Worm (Caenorhabditis elegans) whole organism, late embryonic: ENCODE results near the gene dmsr-8.

Experiments used
- F13H6.1 ChIP-seq: sonication (generic microtip); optimal IDR thresholded peaks from 2 replicates; lab custom pipeline; 2016; ENCODE audit warnings: missing genetic modification characterization, missing compliant biosample characterization
- T23F11.4 ChIP-seq: fragments of 200-800 bp; sonication (Bioruptor generic); optimal IDR thresholded peaks from 2 replicates; lab custom pipeline; 2018; ENCODE audit warnings: mild to moderate bottlenecking, missing genetic modification characterization, missing compliant biosample characterization
- Y22D7AL.16 ChIP-seq: sonication (generic microtip); optimal IDR thresholded peaks from 2 replicates; lab custom pipeline; 2016; ENCODE audit warnings: missing genetic modification characterization, missing compliant biosample characterization
- ahr-1 ChIP-seq: sonication (generic microtip); optimal IDR thresholded peaks from 2 replicates; lab custom pipeline; 2016; ENCODE audit warnings: missing genetic modification characterization, missing compliant biosample characterization
- ama-1 ChIP-seq: fragments of 150-350 bp; optimal IDR thresholded peaks from 2 replicates; lab custom pipeline; 2014
- ceh-2 ChIP-seq: sonication (generic microtip); optimal IDR thresholded peaks from 2 replicates; lab custom pipeline; 2016; ENCODE audit warnings: missing genotype, missing genetic modification characterization, missing compliant biosample characterization
- ceh-22 ChIP-seq: sonication (generic microtip); optimal IDR thresholded peaks from 2 replicates; lab custom pipeline; 2017; ENCODE audit warnings: missing biosample characterization, missing genetic modification characterization
- ceh-30 ChIP-seq: fragments of 150-350 bp; optimal IDR thresholded peaks from 2 replicates; lab custom pipeline; 2014; ENCODE audit warnings: missing biosample characterization, missing genetic modification characterization
- dmd-4 ChIP-seq: sonication (generic microtip); optimal IDR thresholded peaks from 2 replicates; lab custom pipeline; 2016; ENCODE audit warnings: borderline replicate concordance, missing genetic modification characterization, missing compliant biosample characterization
- dve-1 ChIP-seq: sonication (generic microtip); optimal IDR thresholded peaks from 2 replicates; lab custom pipeline; 2017; ENCODE audit warnings: antibody characterized with exemption, mild to moderate bottlenecking, missing genetic modification characterization, missing compliant biosample characterization
- elt-4 ChIP-seq: sonication (generic microtip); optimal IDR thresholded peaks from 2 replicates; lab custom pipeline; 2016; ENCODE audit warnings: missing genetic modification characterization, missing compliant biosample characterization
- fkh-10 ChIP-seq: fragments of 150-350 bp; optimal IDR thresholded peaks from 2 replicates; lab custom pipeline; 2014; ENCODE audit warnings: missing biosample characterization, missing genetic modification reagents, missing genetic modification characterization
- hlh-13 ChIP-seq: fragments of 200-800 bp; sonication (Bioruptor generic); optimal IDR thresholded peaks from 2 replicates; lab custom pipeline; 2018; ENCODE audit warnings: mild to moderate bottlenecking, missing genetic modification characterization, missing compliant biosample characterization
- hlh-30 ChIP-seq: sonication (generic microtip); optimal IDR thresholded peaks from 2 replicates; lab custom pipeline; 2017; ENCODE audit warnings: antibody characterized with exemption, missing genetic modification characterization, missing compliant biosample characterization; ENCODE audit not compliant: insufficient read depth
- hlh-8 ChIP-seq: sonication (generic microtip); optimal IDR thresholded peaks from 2 replicates; lab custom pipeline; 2016; ENCODE audit warnings: missing genotype, missing genetic modification characterization, missing compliant biosample characterization
- lim-6 ChIP-seq: sonication (generic microtip); optimal IDR thresholded peaks from 2 replicates; lab custom pipeline; 2016; ENCODE audit warnings: missing genetic modification characterization, missing compliant biosample characterization
- lin-11 ChIP-seq: fragments of 200-800 bp; sonication (Bioruptor generic); optimal IDR thresholded peaks from 2 replicates; lab custom pipeline; 2018; ENCODE audit warnings: mild to moderate bottlenecking, missing genetic modification characterization, missing compliant biosample characterization
- madf-2 ChIP-seq: sonication (generic microtip); optimal IDR thresholded peaks from 2 replicates; lab custom pipeline; 2017; ENCODE audit warnings: missing genetic modification characterization, missing compliant biosample characterization
- mec-3 ChIP-seq: sonication (generic microtip); optimal IDR thresholded peaks from 2 replicates; lab custom pipeline; 2016; ENCODE audit warnings: borderline replicate concordance, missing genetic modification characterization, missing compliant biosample characterization
- nfya-1 ChIP-seq: sonication (generic microtip); optimal IDR thresholded peaks from 2 replicates; lab custom pipeline; 2017; ENCODE audit warnings: missing genetic modification characterization, mild to moderate bottlenecking, missing compliant biosample characterization, antibody characterized with exemption, moderate library complexity
- nhr-232 ChIP-seq: sonication (generic microtip); optimal IDR thresholded peaks from 2 replicates; lab custom pipeline; 2016; ENCODE audit warnings: missing genetic modification characterization, missing compliant biosample characterization
- pat-9 ChIP-seq: fragments of 200-800 bp; sonication (Bioruptor generic); optimal IDR thresholded peaks from 2 replicates; lab custom pipeline; 2018; ENCODE audit warnings: mild to moderate bottlenecking, missing genetic modification characterization, moderate library complexity, missing compliant biosample characterization
- pax-1 ChIP-seq: fragments of 150-350 bp; optimal IDR thresholded peaks from 2 replicates; lab custom pipeline; 2014; ENCODE audit warnings: missing biosample characterization, missing genetic modification characterization
- pha-2 ChIP-seq: sonication (generic microtip); optimal IDR thresholded peaks from 2 replicates; lab custom pipeline; 2017; ENCODE audit warnings: mild to moderate bottlenecking, missing genetic modification characterization, missing compliant biosample characterization
- pros-1 ChIP-seq: fragments of 150-350 bp; optimal IDR thresholded peaks from 2 replicates; lab custom pipeline; 2014; ENCODE audit warnings: missing biosample characterization, missing genetic modification reagents, missing genetic modification characterization
- ref-2 ChIP-seq: sonication (generic microtip); optimal IDR thresholded peaks from 2 replicates; lab custom pipeline; 2016; ENCODE audit warnings: missing genetic modification characterization, missing compliant biosample characterization
- rnt-1 ChIP-seq: sonication (generic microtip); optimal IDR thresholded peaks from 2 replicates; lab custom pipeline; 2016; ENCODE audit warnings: missing genetic modification characterization, missing compliant biosample characterization
- sdc-2 ChIP-seq: sonication (generic microtip); optimal IDR thresholded peaks from 2 replicates; lab custom pipeline; 2016; ENCODE audit warnings: missing genotype, missing genetic modification characterization, missing compliant biosample characterization
- sox-2 ChIP-seq: fragments of 200-800 bp; sonication (Bioruptor generic); IDR thresholded peaks from 2 replicates; pipeline ENCODE4 v1.3.6; 2022; ENCODE audit warnings: missing genetic modification reagents, missing genetic modification characterization, missing compliant biosample characterization
- sox-4 ChIP-seq: sonication (generic microtip); optimal IDR thresholded peaks from 2 replicates; lab custom pipeline; 2017; ENCODE audit warnings: mild to moderate bottlenecking, missing genetic modification characterization, inconsistent platforms, missing compliant biosample characterization
- syd-9 ChIP-seq: sonication (generic microtip); optimal IDR thresholded peaks from 2 replicates; lab custom pipeline; 2016; ENCODE audit warnings: mild to moderate bottlenecking, missing genetic modification characterization, moderate library complexity, missing compliant biosample characterization
- tbx-2 ChIP-seq: sonication (generic microtip); optimal IDR thresholded peaks from 2 replicates; lab custom pipeline; 2016; ENCODE audit warnings: missing genetic modification characterization, missing compliant biosample characterization
- unc-42 ChIP-seq: sonication (generic microtip); optimal IDR thresholded peaks from 2 replicates; lab custom pipeline; 2016; ENCODE audit warnings: missing genotype, missing genetic modification characterization, missing compliant biosample characterization
- unc-86 ChIP-seq: sonication (generic microtip); optimal IDR thresholded peaks from 2 replicates; lab custom pipeline; 2016; ENCODE audit warnings: missing genetic modification characterization, missing compliant biosample characterization
- zip-5 ChIP-seq: sonication (generic microtip); optimal IDR thresholded peaks from 2 replicates; lab custom pipeline; 2016; ENCODE audit warnings: missing genetic modification characterization, missing compliant biosample characterization
- ztf-16 ChIP-seq: sonication (generic microtip); optimal IDR thresholded peaks from 2 replicates; lab custom pipeline; 2017; ENCODE audit warnings: missing genetic modification characterization, missing compliant biosample characterization

The dmsr-8 gene

ce11 chrV:10535325-10535724 is 21.2 kb upstream of the dmsr-8 start:
- no peak for TF ChIP-seq sox-4 (tag; lab: Kevin White, UChicago)
- TF ChIP-seq pros-1 (tag; lab: Kevin White, UChicago) = no peak
- no peak for TF ChIP-seq hlh-30 (tag; lab: Kevin White, UChicago)
- TF ChIP-seq syd-9 (tag; lab: Kevin White, UChicago) = no peak
- TF ChIP-seq hlh-8 (tag; lab: Kevin White, UChicago) = no peak
- no peak for TF ChIP-seq elt-4 (tag; lab: Kevin White, UChicago)
- no peak for TF ChIP-seq sdc-2
- TF ChIP-seq T23F11.4 (GFP tag; lab: Kevin White, UChicago) = no peak
- TF ChIP-seq madf-2 (tag; lab: Kevin White, UChicago) = no peak
- TF ChIP-seq unc-42 (tag; lab: Kevin White, UChicago) = no peak
- no peak for TF ChIP-seq unc-86 (tag; lab: Kevin White, UChicago)
- TF ChIP-seq ceh-2 (tag; lab: Kevin White, UChicago) = no peak
- TF ChIP-seq nfya-1 (tag; lab: Kevin White, UChicago) = no peak
- TF ChIP-seq zip-5 (tag; lab: Kevin White, UChicago) = no peak
- TF ChIP-seq lim-6 (tag; lab: Kevin White, UChicago) = no peak
- TF ChIP-seq tbx-2 (tag; lab: Kevin White, UChicago) = no peak
- no peak for TF ChIP-seq pax-1 (tag; lab: Kevin White, UChicago)
- TF ChIP-seq pha-2 (tag; lab: Kevin White, UChicago) = no peak
- TF ChIP-seq, all 69 proteins: peak for 0

ce11 chrV:10532725-10533124 is 18.6 kb upstream of the dmsr-8 start, which contains the start of gene txt-10:
Gene txt-10, minus strand, starts transcription at chrV:10532825.
- no peak for TF ChIP-seq Y22D7AL.16 (tag; lab: Kevin White, UChicago)
- no peak for TF ChIP-seq mec-3
- TF ChIP-seq pat-9 (tag; lab: Kevin White, UChicago) = no peak
- no peak for TF ChIP-seq unc-86 (tag; lab: Kevin White, UChicago)
- no peak for TF ChIP-seq sox-2 (GFP tag; lab: Robert Waterston, UW)
- no peak for TF ChIP-seq lim-6 (tag; lab: Kevin White, UChicago)

DNA sequence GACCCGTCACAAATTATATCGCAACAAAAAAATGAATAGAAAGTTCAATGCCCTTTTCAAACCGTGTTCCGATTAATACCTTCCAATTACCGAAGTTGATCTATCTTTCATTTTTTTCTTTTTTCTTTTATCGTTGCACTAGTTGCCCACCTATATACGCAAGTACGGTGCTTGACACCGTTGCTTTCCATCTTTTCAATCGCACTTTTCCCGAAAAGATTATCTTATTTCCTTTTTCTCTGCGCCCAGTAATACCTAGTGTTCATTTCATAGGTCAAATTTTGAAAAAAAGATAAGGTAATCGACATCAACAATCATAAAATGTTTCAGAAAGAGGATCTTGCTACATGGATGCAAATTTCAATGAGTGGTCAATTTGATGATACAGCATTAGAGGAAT is 15.4 kb upstream of the dmsr-8 start:
- no peak for TF ChIP-seq F13H6.1 (tag; lab: Kevin White, UChicago)
- no peak for TF ChIP-seq ceh-30 (tag; lab: Kevin White, UChicago)
- no peak for TF ChIP-seq ahr-1
- TF ChIP-seq fkh-10 = no peak
- TF ChIP-seq hlh-30 (tag; lab: Kevin White, UChicago) = no peak
- TF ChIP-seq dve-1 (tag; lab: Kevin White, UChicago) = no peak
- no peak for TF ChIP-seq tbx-2 (tag; lab: Kevin White, UChicago)
- TF ChIP-seq ama-1 (lab: Kevin White, UChicago) = no peak
- no peak for TF ChIP-seq pros-1 (tag; lab: Kevin White, UChicago)
- TF ChIP-seq syd-9 (tag; lab: Kevin White, UChicago) = no peak
- no peak for TF ChIP-seq zip-5 (tag; lab: Kevin White, UChicago)
- no peak for TF ChIP-seq T23F11.4 (GFP tag; lab: Kevin White, UChicago)
- no peak for TF ChIP-seq nhr-232 (tag; lab: Kevin White, UChicago)
- TF ChIP-seq ztf-16 (tag; lab: Kevin White, UChicago) = no peak
- TF ChIP-seq ref-2 (tag; lab: Kevin White, UChicago) = no peak
- no peak for TF ChIP-seq elt-4 (tag; lab: Kevin White, UChicago)
- no peak for TF ChIP-seq rnt-1 (tag; lab: Kevin White, UChicago)
- no peak for TF ChIP-seq ceh-22 (tag; lab: Kevin White, UChicago)
- no peak for TF ChIP-seq unc-42 (tag; lab: Kevin White, UChicago)
- no peak for TF ChIP-seq dmd-4 (tag; lab: Kevin White, UChicago)
- TF ChIP-seq, all 69 proteins: peak for 0

ce11 chrV:10528500-10528899 is 14.3 kb upstream of the dmsr-8 start, which contains the start of gene F25D1.3:
Gene F25D1.3, plus strand, starts transcription at chrV:10528724.
- no peak for TF ChIP-seq dmd-4 (tag; lab: Kevin White, UChicago)
- no peak for TF ChIP-seq Y22D7AL.16 (tag; lab: Kevin White, UChicago)
- TF ChIP-seq hlh-13 (GFP tag; lab: Kevin White, UChicago) = no peak
- no peak for TF ChIP-seq lin-11
